Worm (Caenorhabditis elegans) whole organism, L4 larva: ENCODE data around the gene F46C5.6.

Source experiments
- F10B5.3 ChIP-seq: sonication (generic microtip); optimal IDR thresholded peaks from 2 replicates; lab custom pipeline; 2016; ENCODE audit warnings: mild to moderate bottlenecking, missing genetic modification characterization, missing compliant biosample characterization
- ceh-82 ChIP-seq: sonication (generic microtip); optimal IDR thresholded peaks from 2 replicates; lab custom pipeline; 2017; ENCODE audit warnings: missing biosample characterization, missing genetic modification characterization
- lir-3 ChIP-seq: sonication (generic microtip); optimal IDR thresholded peaks from 2 replicates; lab custom pipeline; 2016; ENCODE audit warnings: mild to moderate bottlenecking, missing genetic modification characterization, missing compliant biosample characterization
- nhr-76 ChIP-seq: fragments of 150-350 bp; optimal IDR thresholded peaks from 2 replicates; lab custom pipeline; 2014; ENCODE audit warnings: missing biosample characterization, missing genetic modification characterization
- zip-11 ChIP-seq: fragments of 200-800 bp; sonication (Bioruptor generic); IDR thresholded peaks from 2 replicates; pipeline ENCODE4 v1.3.6; 2022; ENCODE audit warnings: missing genetic modification characterization, missing compliant biosample characterization

ce11 chrII:8851996-8852587 is 7.8 kb upstream of the F46C5.6 start, which contains the start of gene oac-46:
- TF ChIP-seq zip-11 (GFP tag; lab: Robert Waterston, UW) (no peak), nhr-76 (tag; lab: Kevin White, UChicago) (no peak), lir-3 (tag; lab: Kevin White, UChicago) (no peak), ceh-82 (tag; lab: Kevin White, UChicago) (no peak), F10B5.3 (tag; lab: Kevin White, UChicago) (no peak)
